Worm (Caenorhabditis elegans) whole organism, L2 larva: Measurements from ENCODE around the gene F53B1.3.

Experiments used
- C34F6.9 ChIP-seq: fragments of 150-350 bp; optimal IDR thresholded peaks from 2 replicates; lab custom pipeline; 2014; ENCODE audit warnings: missing biosample characterization, missing genetic modification characterization
- R02D3.7 ChIP-seq: fragments of 150-350 bp; optimal IDR thresholded peaks from 2 replicates; lab custom pipeline; 2014; ENCODE audit warnings: missing biosample characterization, missing genetic modification characterization
- ZK546.5 ChIP-seq: sonication (generic microtip); optimal IDR thresholded peaks from 2 replicates; lab custom pipeline; 2017; ENCODE audit warnings: missing biosample characterization, missing genetic modification characterization
- alr-1 ChIP-seq: fragments of 150-350 bp; optimal IDR thresholded peaks from 2 replicates; lab custom pipeline; 2014; ENCODE audit warnings: missing biosample characterization, missing genetic modification characterization
- aly-2 ChIP-seq: fragments of 150-350 bp; optimal IDR thresholded peaks from 2 replicates; lab custom pipeline; 2014; ENCODE audit warnings: missing biosample characterization, missing genetic modification characterization
- ama-1 ChIP-seq: fragments of 150-350 bp; optimal IDR thresholded peaks from 2 replicates; lab custom pipeline; 2018; ENCODE audit warnings: inconsistent platforms
- crh-2 ChIP-seq: sonication (generic microtip); optimal IDR thresholded peaks from 2 replicates; lab custom pipeline; 2017; ENCODE audit warnings: missing biosample characterization, missing genetic modification characterization
- dmd-4 ChIP-seq: sonication (generic microtip); optimal IDR thresholded peaks from 2 replicates; lab custom pipeline; 2017; ENCODE audit warnings: missing biosample characterization, missing genetic modification characterization
- egl-27 ChIP-seq: sonication (generic microtip); optimal IDR thresholded peaks from 3 replicates; lab custom pipeline; 2017; ENCODE audit warnings: missing biosample characterization, missing genetic modification reagents, missing genetic modification characterization
- elt-1 ChIP-seq: fragments of 150-350 bp; optimal IDR thresholded peaks from 2 replicates; lab custom pipeline; 2014; ENCODE audit warnings: missing biosample characterization, missing genetic modification characterization
- elt-3 ChIP-seq: sonication (generic microtip); optimal IDR thresholded peaks from 2 replicates; lab custom pipeline; 2017; ENCODE audit warnings: missing biosample characterization, missing genetic modification characterization
- fos-1 ChIP-seq: fragments of 150-350 bp; optimal IDR thresholded peaks from 2 replicates; lab custom pipeline; 2014; ENCODE audit warnings: missing biosample characterization, missing genetic modification characterization
- gmeb-1 ChIP-seq: fragments of 150-350 bp; optimal IDR thresholded peaks from 2 replicates; lab custom pipeline; 2014; ENCODE audit warnings: missing biosample characterization, missing genetic modification characterization
- lin-11 ChIP-seq: fragments of 150-350 bp; sonication (generic microtip); optimal IDR thresholded peaks from 2 replicates; lab custom pipeline; 2014; ENCODE audit warnings: missing biosample characterization, missing genetic modification characterization, inconsistent platforms, mixed read lengths
- lsy-2 ChIP-seq, 2 experiments: fragments of 150-350 bp in 1 of 2; sonication (generic microtip) in 1 of 2; optimal IDR thresholded peaks; 2 replicates each; lab custom pipeline; 2014 to 2017; ENCODE audit warnings: missing biosample characterization in 2 of 2, missing genetic modification characterization in 2 of 2
- mab-5 ChIP-seq: fragments of 150-350 bp; optimal IDR thresholded peaks from 2 replicates; lab custom pipeline; 2014; ENCODE audit warnings: missing biosample characterization, missing genetic modification characterization
- mbf-1 ChIP-seq: sonication (generic microtip); optimal IDR thresholded peaks from 2 replicates; lab custom pipeline; 2017; ENCODE audit warnings: missing biosample characterization, missing genetic modification characterization
- mdl-1 ChIP-seq, 2 experiments: fragments of 150-350 bp in 1 of 2; sonication (generic microtip) in 1 of 2; optimal IDR thresholded peaks; 2 replicates each; lab custom pipeline; 2017; ENCODE audit warnings: missing biosample characterization in 2 of 2, missing genetic modification characterization in 2 of 2
- nhr-10 ChIP-seq: sonication (generic microtip); optimal IDR thresholded peaks from 2 replicates; lab custom pipeline; 2017; ENCODE audit warnings: missing biosample characterization, missing genetic modification characterization
- nhr-11 ChIP-seq: fragments of 150-350 bp; optimal IDR thresholded peaks from 2 replicates; lab custom pipeline; 2014; ENCODE audit warnings: missing biosample characterization, missing genetic modification characterization
- nhr-12 ChIP-seq: fragments of 150-350 bp; optimal IDR thresholded peaks from 2 replicates; lab custom pipeline; 2014; ENCODE audit warnings: missing biosample characterization, missing genetic modification characterization
- nhr-129 ChIP-seq: fragments of 150-350 bp; optimal IDR thresholded peaks from 2 replicates; lab custom pipeline; 2014; ENCODE audit warnings: missing biosample characterization, missing genetic modification characterization
- nhr-23 ChIP-seq: fragments of 150-350 bp; optimal IDR thresholded peaks from 2 replicates; lab custom pipeline; 2014; ENCODE audit warnings: missing biosample characterization, missing genetic modification reagents, missing genetic modification characterization
- nhr-237 ChIP-seq: fragments of 150-350 bp; optimal IDR thresholded peaks from 2 replicates; lab custom pipeline; 2014; ENCODE audit warnings: missing biosample characterization, missing genetic modification characterization
- nhr-25 ChIP-seq: fragments of 150-350 bp; sonication (generic microtip); optimal IDR thresholded peaks from 3 replicates; lab custom pipeline; 2014; ENCODE audit warnings: missing biosample characterization, missing genetic modification characterization
- nhr-77 ChIP-seq: fragments of 150-350 bp; optimal IDR thresholded peaks from 2 replicates; lab custom pipeline; 2014; ENCODE audit warnings: missing biosample characterization, missing genetic modification characterization
- peb-1 ChIP-seq: fragments of 150-350 bp; optimal IDR thresholded peaks from 2 replicates; lab custom pipeline; 2014; ENCODE audit warnings: missing biosample characterization, missing genetic modification characterization
- sem-4 ChIP-seq: fragments of 150-350 bp; optimal IDR thresholded peaks from 2 replicates; lab custom pipeline; 2014; ENCODE audit warnings: missing biosample characterization, missing genetic modification reagents, missing genetic modification characterization
- skn-1 ChIP-seq: sonication (generic microtip); optimal IDR thresholded peaks from 2 replicates; lab custom pipeline; 2017; ENCODE audit warnings: missing biosample characterization, missing genetic modification characterization
- sma-9 ChIP-seq, 2 experiments: fragments of 150-350 bp in 1 of 2; sonication (generic microtip) in 1 of 2; optimal IDR thresholded peaks; 2 replicates each; lab custom pipeline; 2014 to 2016; ENCODE audit warnings: missing genetic modification characterization in 2 of 2, mild to moderate bottlenecking in 1 of 2, missing biosample characterization in 1 of 2, missing compliant biosample characterization in 1 of 2, missing genetic modification reagents in 1 of 2, moderate library complexity in 1 of 2
- snpc-4 ChIP-seq: fragments of 150-350 bp; optimal IDR thresholded peaks from 2 replicates; lab custom pipeline; 2014; ENCODE audit warnings: missing biosample characterization, missing genetic modification characterization
- unc-39 ChIP-seq: fragments of 150-350 bp; optimal IDR thresholded peaks from 2 replicates; lab custom pipeline; 2014; ENCODE audit warnings: missing biosample characterization, missing genetic modification characterization
- unc-55 ChIP-seq: fragments of 150-350 bp; sonication (generic microtip); optimal IDR thresholded peaks from 3 replicates; lab custom pipeline; 2014; ENCODE audit warnings: missing biosample characterization, missing genetic modification reagents, missing genetic modification characterization
- unc-62 ChIP-seq: fragments of 150-350 bp; optimal IDR thresholded peaks from 2 replicates; lab custom pipeline; 2014; ENCODE audit warnings: missing biosample characterization, missing genetic modification reagents, missing genetic modification characterization
- zag-1 ChIP-seq: fragments of 150-350 bp; optimal IDR thresholded peaks from 2 replicates; lab custom pipeline; 2014; ENCODE audit warnings: missing biosample characterization, missing genetic modification characterization
- ztf-1 ChIP-seq: fragments of 200-800 bp; sonication (Bioruptor generic); conservative IDR thresholded peaks from 2 replicates; pipeline ENCODE4 v1.3.6; 2022; ENCODE audit warnings: missing genetic modification characterization, missing compliant biosample characterization
- ztf-11 ChIP-seq: sonication (generic microtip); optimal IDR thresholded peaks from 2 replicates; lab custom pipeline; 2017; ENCODE audit warnings: missing biosample characterization, missing genetic modification characterization
- ztf-4 ChIP-seq: fragments of 150-350 bp; optimal IDR thresholded peaks from 2 replicates; lab custom pipeline; 2014; ENCODE audit warnings: missing biosample characterization, missing genetic modification characterization

The F53B1.3 gene

DNA sequence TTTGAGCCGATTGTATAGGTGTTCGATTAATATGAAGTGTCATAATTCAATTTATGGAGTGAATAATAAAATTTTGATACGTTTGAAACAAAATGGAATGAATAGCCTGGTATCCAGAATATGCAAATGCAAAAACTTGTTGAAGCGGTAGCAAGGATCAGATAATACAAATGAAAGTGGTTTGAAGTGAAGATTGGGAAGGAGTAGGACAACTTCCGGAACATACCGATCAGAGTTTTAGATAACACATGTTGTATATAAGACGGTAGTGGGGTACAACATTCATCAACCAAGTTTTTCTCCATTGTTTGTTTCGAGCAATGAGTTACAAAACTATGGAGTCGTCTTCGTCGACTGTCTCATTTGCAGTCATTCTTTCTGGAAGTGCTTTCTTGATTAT is 12.2 kb upstream of the F53B1.3 start, which contains the start of gene col-164:
col-164 (plus strand) TSS at position 301 of the 400 bp plus-strand sequence.
- TF ChIP-seq nhr-237 (tag; lab: Kevin White, UChicago) (no peak), unc-62 (GFP tag; lab: Kevin White, UChicago) (no peak), gmeb-1 (tag; lab: Kevin White, UChicago) (no peak), aly-2 (tag; lab: Kevin White, UChicago) (no peak), peb-1 (tag; lab: Kevin White, UChicago) (no peak), mab-5 (tag; lab: Kevin White, UChicago) (no peak), mdl-1 (tag; optimal IDR thresholded peaks at IDR 0.05; lab: Kevin White, UChicago) (no peak), nhr-25 (tag; lab: Kevin White, UChicago) (no peak), egl-27 (tag; lab: Kevin White, UChicago) (no peak), lsy-2 (tag; optimal IDR thresholded peaks at IDR 0.05; lab: Kevin White, UChicago) (no peak), nhr-77 (no peak)

DNA sequence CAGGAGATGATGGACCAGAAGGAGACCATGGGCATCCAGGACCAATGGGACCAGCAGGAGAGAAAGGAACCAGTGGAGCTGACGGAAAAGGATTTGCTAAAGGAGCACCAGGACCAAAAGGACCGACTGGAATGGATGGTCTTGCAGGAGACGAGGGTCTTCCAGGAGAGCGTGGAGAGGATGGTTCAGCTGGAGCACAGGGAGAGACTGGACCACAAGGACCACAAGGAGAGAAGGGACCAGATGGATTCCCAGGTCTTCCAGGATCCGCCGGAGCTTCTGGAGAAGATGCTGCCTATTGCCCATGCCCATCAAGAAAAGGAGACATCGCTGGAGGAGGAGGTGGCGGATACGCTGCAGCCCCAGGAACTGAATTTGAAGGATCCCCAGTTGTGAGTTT is 11.3 kb upstream of the F53B1.3 start:
- TF ChIP-seq elt-3 (tag; lab: Kevin White, UChicago): no peak
- TF ChIP-seq ama-1: no peak
- no peak for TF ChIP-seq unc-62 (GFP tag; lab: Kevin White, UChicago)

DNA sequence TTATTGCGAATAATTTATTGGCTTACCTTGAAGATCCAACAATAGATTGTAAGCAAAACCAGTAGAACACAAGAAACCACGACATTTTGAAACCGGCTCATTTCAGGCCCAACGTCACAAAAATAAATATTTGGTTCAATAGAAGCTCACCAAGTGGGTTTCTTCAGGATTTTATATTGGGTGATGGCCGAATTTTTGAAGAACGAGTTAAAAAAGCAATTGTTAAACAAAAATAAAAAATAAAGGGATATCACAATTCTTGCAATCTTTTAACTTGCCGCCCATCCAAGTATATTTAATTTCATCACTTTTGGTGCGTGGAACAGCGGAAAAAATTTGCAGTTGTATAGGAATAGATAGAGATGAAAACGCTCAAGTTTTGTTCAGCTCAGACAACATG is 8.6 kb upstream of the F53B1.3 start, which contains the start of gene T21D9.2:
T21D9.2 (minus strand) TSS at position 101 of the 400 bp plus-strand sequence.
- no peak for TF ChIP-seq nhr-12 (tag; lab: Kevin White, UChicago)
- TF ChIP-seq sem-4 (tag; lab: Kevin White, UChicago): no peak
- TF ChIP-seq mbf-1: no peak
- no peak for TF ChIP-seq mdl-1 (tag; optimal IDR thresholded peaks at IDR 0.05; lab: Kevin White, UChicago)
- no peak for TF ChIP-seq unc-62 (GFP tag; lab: Kevin White, UChicago)
- TF ChIP-seq zag-1 (tag; lab: Kevin White, UChicago): no peak
- no peak for TF ChIP-seq aly-2 (tag; lab: Kevin White, UChicago)
- TF ChIP-seq ztf-1 (GFP tag; lab: Robert Waterston, UW): no peak
- no peak for TF ChIP-seq nhr-10 (tag; lab: Kevin White, UChicago)
- TF ChIP-seq gmeb-1 (tag; lab: Kevin White, UChicago): no peak
- no peak for TF ChIP-seq fos-1 (tag; lab: Kevin White, UChicago)
- TF ChIP-seq egl-27 (tag; lab: Kevin White, UChicago): no peak
- TF ChIP-seq nhr-77: no peak
- TF ChIP-seq unc-55 (GFP tag; lab: Kevin White, UChicago): no peak
- no peak for TF ChIP-seq nhr-237 (tag; lab: Kevin White, UChicago)
- no peak for TF ChIP-seq unc-39 (tag; lab: Kevin White, UChicago)
- no peak for TF ChIP-seq elt-1 (tag; lab: Kevin White, UChicago)
- TF ChIP-seq peb-1 (tag; lab: Kevin White, UChicago): no peak
- TF ChIP-seq, all 48 proteins: peak for 0

ce11 chrX:2099002-2099401 is 6.4 kb upstream of the F53B1.3 start:
- TF ChIP-seq aly-2 (tag; lab: Kevin White, UChicago): no peak
- TF ChIP-seq unc-55 (GFP tag; lab: Kevin White, UChicago): peak; percentile 13
- TF ChIP-seq mab-5 (tag; lab: Kevin White, UChicago): peak; percentile 57

- peak; percentile 35 for TF ChIP-seq crh-2
- no peak for TF ChIP-seq snpc-4 (tag; lab: Kevin White, UChicago)
- peak; percentile 8 for TF ChIP-seq nhr-129 (tag; lab: Kevin White, UChicago)
- no peak for TF ChIP-seq peb-1 (tag; lab: Kevin White, UChicago)
- TF ChIP-seq mab-5 (tag; lab: Kevin White, UChicago): no peak
- TF ChIP-seq C34F6.9: no peak
- peak; percentile 81 for TF ChIP-seq fos-1 (tag; lab: Kevin White, UChicago)
- no peak for TF ChIP-seq ZK546.5
- no peak for TF ChIP-seq nhr-11
- TF ChIP-seq dmd-4 (tag; lab: Kevin White, UChicago): no peak
- no peak for TF ChIP-seq ztf-11 (tag; lab: Kevin White, UChicago)
- TF ChIP-seq skn-1 (tag; lab: Kevin White, UChicago): no peak
- TF ChIP-seq nhr-23 (tag; lab: Kevin White, UChicago): no peak
- TF ChIP-seq gmeb-1 (tag; lab: Kevin White, UChicago): peak; percentile 9
- no peak for TF ChIP-seq aly-2 (tag; lab: Kevin White, UChicago)
- no peak for TF ChIP-seq egl-27 (tag; lab: Kevin White, UChicago)
- no peak for TF ChIP-seq nhr-10 (tag; lab: Kevin White, UChicago)
- no peak for TF ChIP-seq elt-3 (tag; lab: Kevin White, UChicago)
- TF ChIP-seq zag-1 (tag; lab: Kevin White, UChicago): no peak
- TF ChIP-seq R02D3.7 (tag; lab: Kevin White, UChicago): no peak
- TF ChIP-seq sem-4 (tag; lab: Kevin White, UChicago): no peak
- TF ChIP-seq sma-9 (GFP tag; optimal IDR thresholded peaks at IDR 0.05; lab: Kevin White, UChicago): peak; percentile 62
- no peak for TF ChIP-seq sma-9 (tag; optimal IDR thresholded peaks at IDR 0.05; lab: Kevin White, UChicago)
- no peak for TF ChIP-seq lin-11 (tag; lab: Kevin White, UChicago)
- TF ChIP-seq alr-1 (tag; lab: Kevin White, UChicago): no peak
- no peak for TF ChIP-seq ztf-4 (tag; lab: Kevin White, UChicago)
Observed at ce11 chrX:2107414-2107813, 2.0 kb downstream of the F53B1.3 start.
